Fruit fly (Drosophila melanogaster) whole organism, prepupa: ENCODE data around the gene CG32971.

Experiments
- CG10631 ChIP-seq: fragments of 200-800 bp; sonication (Bioruptor generic); optimal IDR thresholded peaks from 2 replicates; lab custom pipeline; 2016; ENCODE audit warnings: missing biosample characterization, missing genetic modification characterization
- CG16779 ChIP-seq: fragments of 200-800 bp; sonication (Bioruptor generic); optimal IDR thresholded peaks from 3 replicates; lab custom pipeline; 2017; ENCODE audit warnings: missing biosample characterization, mild to moderate bottlenecking, missing genetic modification characterization
- CG3032 ChIP-seq: fragments of 200-800 bp; optimal IDR thresholded peaks from 2 replicates; lab custom pipeline; 2019; ENCODE audit warnings: missing biosample characterization, mild to moderate bottlenecking, missing genetic modification characterization, moderate library complexity
- CG6163 ChIP-seq: fragments of 200-800 bp; sonication (Bioruptor generic); IDR thresholded peaks from 3 replicates; pipeline ENCODE4 v1.3.6; 2022; ENCODE audit warnings: missing biosample characterization, missing genetic modification characterization
- CG8119 ChIP-seq: fragments of 200-800 bp; sonication (Bioruptor generic); IDR thresholded peaks from 3 replicates; pipeline ENCODE4 v1.3.6; 2022; ENCODE audit warnings: missing biosample characterization, missing genetic modification characterization
- Eip78C ChIP-seq: fragments of 200-800 bp; sonication (Bioruptor generic); peaks from one replicate; lab custom pipeline; 2016; ENCODE audit warnings: missing biosample characterization, missing genetic modification characterization
- Gug ChIP-seq: fragments of 200-800 bp; sonication (Bioruptor generic); IDR thresholded peaks from 2 replicates; pipeline ENCODE4 v1.3.6; 2022; ENCODE audit warnings: missing biosample characterization, missing genetic modification characterization
- Hr38 ChIP-seq: sonication (Bioruptor generic); optimal IDR thresholded peaks from 2 replicates; lab custom pipeline; 2016; ENCODE audit warnings: missing biosample characterization, missing genetic modification characterization
- Hr4 ChIP-seq: fragments of 200-800 bp; sonication (Bioruptor generic); optimal IDR thresholded peaks from 3 replicates; lab custom pipeline; 2016; ENCODE audit warnings: missing biosample characterization, missing genetic modification characterization
- Lpt ChIP-seq: fragments of 200-800 bp; sonication (Bioruptor generic); optimal IDR thresholded peaks from 3 replicates; lab custom pipeline; 2016; ENCODE audit warnings: missing biosample characterization, missing genetic modification characterization
- Met ChIP-seq: fragments of 200-800 bp; sonication (Bioruptor generic); optimal IDR thresholded peaks from 3 replicates; lab custom pipeline; 2016; ENCODE audit warnings: missing biosample characterization, missing genetic modification characterization
- Smox ChIP-seq: fragments of 200-800 bp; sonication (Bioruptor generic); optimal IDR thresholded peaks from 3 replicates; lab custom pipeline; 2016; ENCODE audit warnings: missing biosample characterization, missing genetic modification characterization
- Sox102F ChIP-seq: fragments of 200-800 bp; sonication (Bioruptor generic); optimal IDR thresholded peaks from 2 replicates; lab custom pipeline; 2016; ENCODE audit warnings: missing biosample characterization, mild to moderate bottlenecking, missing genetic modification characterization
- Sox15 ChIP-seq: fragments of 200-800 bp; sonication (Bioruptor generic); optimal IDR thresholded peaks from 3 replicates; lab custom pipeline; 2016; ENCODE audit warnings: missing biosample characterization, missing genetic modification characterization
- achi ChIP-seq: fragments of 200-800 bp; sonication (Bioruptor generic); optimal IDR thresholded peaks from 3 replicates; lab custom pipeline; 2016; ENCODE audit warnings: missing biosample characterization, missing genetic modification characterization
- acj6 ChIP-seq: fragments of 200-800 bp; sonication (Bioruptor generic); optimal IDR thresholded peaks from 3 replicates; lab custom pipeline; 2016; ENCODE audit warnings: missing biosample characterization, missing genetic modification characterization
- cyc ChIP-seq: fragments of 200-800 bp; sonication (Bioruptor generic); optimal IDR thresholded peaks from 3 replicates; lab custom pipeline; 2016; ENCODE audit warnings: missing biosample characterization, missing genetic modification characterization
- dac ChIP-seq: fragments of 200-800 bp; sonication (Bioruptor generic); optimal IDR thresholded peaks from 2 replicates; lab custom pipeline; 2017; ENCODE audit warnings: missing biosample characterization, mild to moderate bottlenecking, missing genetic modification characterization
- dsx ChIP-seq: fragments of 200-800 bp; optimal IDR thresholded peaks from 3 replicates; lab custom pipeline; 2019; ENCODE audit warnings: missing biosample characterization, mild to moderate bottlenecking, missing genetic modification characterization, moderate library complexity; ENCODE audit not compliant: poor library complexity, severe bottlenecking
- fd59A ChIP-seq: fragments of 200-800 bp; sonication (Bioruptor generic); optimal IDR thresholded peaks from 2 replicates; lab custom pipeline; 2017; ENCODE audit warnings: missing biosample characterization, mild to moderate bottlenecking, missing genetic modification characterization, missing genetic modification reagents
- fd85E ChIP-seq: fragments of 200-800 bp; sonication (Bioruptor generic); optimal IDR thresholded peaks from 3 replicates; lab custom pipeline; 2016; ENCODE audit warnings: missing biosample characterization, missing genetic modification characterization
- fkh ChIP-seq: fragments of 200-800 bp; sonication (Bioruptor generic); optimal IDR thresholded peaks from 3 replicates; lab custom pipeline; 2017; ENCODE audit warnings: missing biosample characterization, mild to moderate bottlenecking, missing genetic modification characterization, moderate library complexity
- pdm3 ChIP-seq: fragments of 200-800 bp; sonication (Bioruptor generic); optimal IDR thresholded peaks from 3 replicates; lab custom pipeline; 2016; ENCODE audit warnings: missing biosample characterization, missing genetic modification characterization
- salr ChIP-seq, 2 experiments: fragments of 200-800 bp; sonication (Bioruptor generic); optimal IDR thresholded peaks; 3 replicates each; lab custom pipeline; 2016 to 2018; ENCODE audit warnings: missing biosample characterization in 2 of 2, missing genetic modification characterization in 2 of 2, mild to moderate bottlenecking in 1 of 2
- svp ChIP-seq: fragments of 200-800 bp; sonication (Bioruptor generic); peaks from one replicate; lab custom pipeline; 2016; ENCODE audit warnings: missing biosample characterization, missing genetic modification characterization
- topi ChIP-seq: fragments of 200-800 bp; sonication (Bioruptor generic); optimal IDR thresholded peaks from 3 replicates; lab custom pipeline; 2016; ENCODE audit warnings: missing biosample characterization, missing genetic modification characterization

Gene CG32971

DNA sequence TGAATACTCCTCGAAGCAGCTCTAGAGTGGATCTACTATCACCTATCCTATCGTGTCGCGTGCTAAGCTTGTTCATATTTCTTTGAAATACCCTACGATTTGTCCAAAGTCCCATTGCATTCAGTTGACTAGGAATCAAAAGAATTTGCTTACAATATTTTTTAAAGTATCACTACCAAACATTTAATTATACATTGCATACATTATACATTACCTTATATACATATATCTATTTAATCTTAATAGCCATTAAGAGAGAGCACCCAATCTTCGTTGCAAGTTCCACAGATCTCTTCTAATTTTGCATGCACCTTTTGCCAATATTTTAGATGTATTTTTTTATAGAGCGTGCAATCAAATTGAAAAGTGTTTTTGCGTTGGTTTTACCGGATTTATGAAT is 44.0 kb downstream of the CG32971 start (continued):
- TF ChIP-seq cyc (GFP tag; lab: Kevin White, UChicago) (no peak), pdm3 (GFP tag; lab: Kevin White, UChicago) (peak; percentile 1), Gug (GFP tag; lab: Robert Waterston, UW) (peak; percentile 42), fd59A (GFP tag; lab: Kevin White, UChicago) (no peak), fkh (GFP tag; lab: Kevin White, UChicago) (no peak), CG3032 (tag; lab: Kevin White, UChicago) (no peak), CG8119 (peak; percentile 85), acj6 (no peak), Hr38 (GFP tag; lab: Kevin White, UChicago) (no peak), fd85E (GFP tag; lab: Kevin White, UChicago) (no peak), Hr4 (GFP tag; lab: Kevin White, UChicago) (peak; percentile 81), Sox102F (no peak), dsx (GFP tag; lab: Kevin White, UChicago) (no peak), Eip78C (GFP tag; lab: Kevin White, UChicago) (no peak), Met (GFP tag; lab: Kevin White, UChicago) (no peak), svp (no peak), Sox15 (no peak), Smox (GFP tag; lab: Kevin White, UChicago) (no peak)

dm6 chr2L:14319005-14319404 is 44.4 kb downstream of the CG32971 start:
- TF ChIP-seq Hr4 (GFP tag; lab: Kevin White, UChicago) (no peak), CG16779 (no peak), salr (GFP tag; optimal IDR thresholded peaks at IDR 0.05; lab: Kevin White, UChicago) (no peak), achi (GFP tag; lab: Kevin White, UChicago) (no peak), CG10631 (GFP tag; lab: Kevin White, UChicago) (no peak), dac (GFP tag; lab: Kevin White, UChicago) (no peak), Smox (GFP tag; lab: Kevin White, UChicago) (no peak), fd59A (GFP tag; lab: Kevin White, UChicago) (no peak), CG6163 (GFP tag; lab: Robert Waterston, UW) (no peak), Met (GFP tag; lab: Kevin White, UChicago) (no peak), Lpt (GFP tag; lab: Kevin White, UChicago) (no peak), topi (GFP tag; lab: Kevin White, UChicago) (no peak)
